Worm (Caenorhabditis elegans) whole organism, early embryonic: ENCODE data around the gene tsp-18.

Experiments
- B0310.2 ChIP-seq: sonication (generic microtip); optimal IDR thresholded peaks from 2 replicates; lab custom pipeline; 2016; ENCODE audit warnings: mild to moderate bottlenecking, missing genetic modification characterization, missing compliant biosample characterization
- F13C5.2 ChIP-seq: sonication (generic microtip); optimal IDR thresholded peaks from 2 replicates; lab custom pipeline; 2017; ENCODE audit warnings: mild to moderate bottlenecking, missing genetic modification characterization, inconsistent platforms, missing compliant biosample characterization
- aly-1 ChIP-seq: sonication (generic microtip); optimal IDR thresholded peaks from 2 replicates; lab custom pipeline; 2016; ENCODE audit warnings: missing genetic modification characterization, missing compliant biosample characterization
- ama-1 ChIP-seq: fragments of 150-350 bp; optimal IDR thresholded peaks from 2 replicates; lab custom pipeline; 2014
- ceh-13 ChIP-seq: fragments of 200-800 bp; sonication (Bioruptor generic); optimal IDR thresholded peaks from 2 replicates; lab custom pipeline; 2018; ENCODE audit warnings: mild to moderate bottlenecking, missing genetic modification characterization, missing compliant biosample characterization
- ets-7 ChIP-seq: sonication (generic microtip); optimal IDR thresholded peaks from 2 replicates; lab custom pipeline; 2016; ENCODE audit warnings: missing genotype, missing genetic modification characterization, missing compliant biosample characterization
- flt-1 ChIP-seq: fragments of 200-800 bp; sonication (Bioruptor generic); IDR thresholded peaks from 2 replicates; pipeline ENCODE4 v1.3.6; 2022; ENCODE audit warnings: missing genetic modification characterization, missing compliant biosample characterization
- hmbx-1 ChIP-seq: sonication (generic microtip); optimal IDR thresholded peaks from 2 replicates; lab custom pipeline; 2016; ENCODE audit warnings: mild to moderate bottlenecking, missing genetic modification characterization, missing compliant biosample characterization
- hmg-4 ChIP-seq: fragments of 200-800 bp; sonication (Bioruptor generic); optimal IDR thresholded peaks from 2 replicates; lab custom pipeline; 2018; ENCODE audit warnings: mild to moderate bottlenecking, missing genetic modification characterization, missing compliant biosample characterization
- pes-1 ChIP-seq: fragments of 200-800 bp; sonication (Bioruptor generic); IDR thresholded peaks from 2 replicates; pipeline ENCODE4 v1.3.6; 2022; ENCODE audit warnings: missing genetic modification reagents, missing genetic modification characterization, missing compliant biosample characterization
- scrt-1 ChIP-seq: fragments of 200-800 bp; sonication (Bioruptor generic); IDR thresholded peaks from 2 replicates; pipeline ENCODE4 v1.3.6; 2022; ENCODE audit warnings: missing genetic modification characterization, missing compliant biosample characterization
- sea-1 ChIP-seq: fragments of 200-800 bp; sonication (Bioruptor generic); conservative IDR thresholded peaks from 2 replicates; pipeline ENCODE4 v1.3.6; 2022; ENCODE audit warnings: missing genetic modification characterization, missing compliant biosample characterization
- tbx-11 ChIP-seq: fragments of 200-800 bp; sonication (Bioruptor generic); IDR thresholded peaks from 2 replicates; pipeline ENCODE4 v1.3.6; 2022; ENCODE audit warnings: missing genetic modification characterization, missing compliant biosample characterization
- tbx-37 ChIP-seq: fragments of 200-800 bp; sonication (Bioruptor generic); conservative IDR thresholded peaks from 2 replicates; pipeline ENCODE4 v1.3.6; 2022; ENCODE audit warnings: missing genetic modification reagents, missing genetic modification characterization, missing compliant biosample characterization

- TF ChIP-seq scrt-1 (GFP tag; lab: Robert Waterston, UW) (no peak), ama-1 (no peak), pes-1 (GFP tag; lab: Robert Waterston, UW) (no peak), tbx-37 (GFP tag; lab: Robert Waterston, UW) (no peak), ets-7 (tag; lab: Kevin White, UChicago) (no peak), B0310.2 (tag; lab: Kevin White, UChicago) (no peak), aly-1 (no peak), flt-1 (GFP tag; lab: Robert Waterston, UW) (no peak), hmbx-1 (tag; lab: Kevin White, UChicago) (no peak), ceh-13 (GFP tag; lab: Kevin White, UChicago) (no peak), hmg-4 (GFP tag; lab: Kevin White, UChicago) (no peak), F13C5.2 (tag; lab: Kevin White, UChicago) (no peak), sea-1 (GFP tag; lab: Robert Waterston, UW) (no peak), tbx-11 (no peak)
Observed at ce11 chrII:5895870-5896269, 8.5 kb upstream of the tsp-18 start, which contains the start of gene F59G1.4.
